Worm (Caenorhabditis elegans) whole organism, L3 larva: ENCODE results near the gene F17H10.2.

Source experiments
- ama-1 ChIP-seq: fragments of 150-350 bp; optimal IDR thresholded peaks from 2 replicates; lab custom pipeline; 2018
- skn-1 ChIP-seq: fragments of 150-350 bp; optimal IDR thresholded peaks from 2 replicates; lab custom pipeline; 2014; ENCODE audit warnings: missing biosample characterization, missing genetic modification characterization

DNA sequence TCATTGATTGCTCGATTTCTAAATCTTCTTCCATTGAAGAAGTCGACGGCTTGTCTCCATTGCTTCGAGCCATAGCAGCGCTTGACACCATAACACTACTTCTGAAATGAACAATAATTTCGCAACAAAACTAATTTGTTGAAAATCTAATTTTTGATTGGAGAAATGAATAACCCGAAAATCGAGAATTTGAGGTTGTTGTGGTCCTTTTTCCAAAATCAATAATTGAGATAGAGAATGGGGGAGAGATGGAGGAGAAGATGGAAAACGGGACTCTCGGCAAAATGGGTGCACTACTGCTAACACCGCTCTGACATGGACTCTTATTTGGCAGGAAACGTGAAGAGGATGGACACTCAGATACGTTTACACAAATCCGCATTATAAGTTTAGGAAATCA is 8.6 kb downstream of the F17H10.2 start, which contains the start of gene snx-17:
- TF ChIP-seq ama-1 (lab: Kevin White, UChicago) (no peak), skn-1 (tag; lab: Kevin White, UChicago) (no peak)
